Fruit fly (Drosophila melanogaster): ENCODE results near the gene CG31251.

CG31251 gene

dm6 chr3R:17700488-17701130 lies 15.9 kb upstream of the CG31251 start (continued):
- TF ChIP-seq CG17359 (tag; optimal IDR thresholded peaks at IDR 0.05): peak; percentile 99
- TF ChIP-seq CG9932 (GFP tag; IDR thresholded peaks at IDR 0.05): peak; percentile 99
- TF ChIP-seq CG2678 (tag; optimal IDR thresholded peaks at IDR 0.05): peak; percentile 100
- peak; percentile 99 for TF ChIP-seq CG9817 (tag; optimal IDR thresholded peaks at IDR 0.05)
- TF ChIP-seq Dfd (GFP tag; optimal IDR thresholded peaks at IDR 0.05): no peak
- TF ChIP-seq CG7928 (GFP tag; optimal IDR thresholded peaks at IDR 0.05): peak; percentile 75
- peak; percentile 100 for TF ChIP-seq CG8924 (tag; optimal IDR thresholded peaks at IDR 0.05)
- peak; percentile 99 for TF ChIP-seq so (GFP tag; IDR thresholded peaks at IDR 0.05)
- TF ChIP-seq ssp (GFP tag; IDR thresholded peaks at IDR 0.05): peak; percentile 93
- peak; percentile 71; the same call in 1 of the 2 replicates for TF ChIP-seq CG4360 (GFP tag; IDR thresholded peaks at IDR 0.05)
- TF ChIP-seq CG2129 (GFP tag; IDR thresholded peaks at IDR 0.05; ENCODE audit: partially characterized antibody): no peak
- TF ChIP-seq CG1602 (GFP tag; optimal IDR thresholded peaks at IDR 0.05): peak; percentile 96
- peak; percentile 96 for TF ChIP-seq CG11085 (GFP tag; IDR thresholded peaks at IDR 0.05)
- peak; percentile 98 for TF ChIP-seq CG17385 (GFP tag; optimal IDR thresholded peaks at IDR 0.05)
- TF ChIP-seq Abd-B (GFP tag; optimal IDR thresholded peaks at IDR 0.05): peak; percentile 98
- no peak for TF ChIP-seq CG15479 (GFP tag; optimal IDR thresholded peaks at IDR 0.05)
- TF ChIP-seq ci (GFP tag; IDR thresholded peaks at IDR 0.05): peak; percentile 97
- no peak for TF ChIP-seq cg (GFP tag; optimal IDR thresholded peaks at IDR 0.05)
- TF ChIP-seq Hey (tag; optimal IDR thresholded peaks at IDR 0.05): no peak
- peak; percentile 96 for TF ChIP-seq peb (GFP tag; IDR thresholded peaks at IDR 0.05)
- TF ChIP-seq Hmx (GFP tag; optimal IDR thresholded peaks at IDR 0.05): peak; percentile 60
- TF ChIP-seq da (GFP tag; optimal IDR thresholded peaks at IDR 0.05): peak; percentile 25
- peak; percentile 97 for TF ChIP-seq HmgZ (tag; optimal IDR thresholded peaks at IDR 0.05)
- peak; percentile 99 for TF ChIP-seq vvl (GFP tag; IDR thresholded peaks at IDR 0.05)
- TF ChIP-seq CG14014 (GFP tag; IDR thresholded peaks at IDR 0.05): peak; percentile 98
- TF ChIP-seq ara (GFP tag; IDR thresholded peaks at IDR 0.05): peak; percentile 96
- TF ChIP-seq CG1647 (GFP tag; optimal IDR thresholded peaks at IDR 0.05): peak; percentile 62
- TF ChIP-seq CG9876 (GFP tag; optimal IDR thresholded peaks at IDR 0.05): peak; percentile 16
- TF ChIP-seq luna (GFP tag; optimal IDR thresholded peaks at IDR 0.05): peak; percentile 46
- TF ChIP-seq aop (GFP tag; IDR thresholded peaks at IDR 0.05): peak; percentile 63
- TF ChIP-seq tap (tag; optimal IDR thresholded peaks at IDR 0.05): peak; percentile 99
- peak; percentile 97 for TF ChIP-seq Asciz (GFP tag; optimal IDR thresholded peaks at IDR 0.05)
- TF ChIP-seq pfk (GFP tag; optimal IDR thresholded peaks at IDR 0.05): peak; percentile 78
- peak; percentile 94 for TF ChIP-seq CG16815 (GFP tag; optimal IDR thresholded peaks at IDR 0.05)
- no peak for TF ChIP-seq Lhr (GFP tag; optimal IDR thresholded peaks at IDR 0.05)
- TF ChIP-seq usp (GFP tag; optimal IDR thresholded peaks at IDR 0.05): no peak
- TF ChIP-seq pan (optimal IDR thresholded peaks at IDR 0.05): no peak
- peak in 1 of 2 experiments; percentile 99 for TF ChIP-seq pan (GFP tag; optimal IDR thresholded peaks at IDR 0.05 in 1 of 2, IDR thresholded peaks at IDR 0.05 in 1 of 2)
- TF ChIP-seq CG6683 (GFP tag; optimal IDR thresholded peaks at IDR 0.05): peak; percentile 99
- TF ChIP-seq CG5953 (GFP tag; IDR thresholded peaks at IDR 0.05): peak; percentile 95
- TF ChIP-seq chn (GFP tag; optimal IDR thresholded peaks at IDR 0.05): peak; percentile 76
- peak; percentile 96 for TF ChIP-seq ase (GFP tag; IDR thresholded peaks at IDR 0.05)
- TF ChIP-seq Six4 (GFP tag; optimal IDR thresholded peaks at IDR 0.05): peak; percentile 96
- peak; percentile 51 for TF ChIP-seq NK7.1 (GFP tag; optimal IDR thresholded peaks at IDR 0.05)
- peak; percentile 81 for TF ChIP-seq Adf1 (GFP tag; IDR thresholded peaks at IDR 0.05)
- TF ChIP-seq scrt (GFP tag; optimal IDR thresholded peaks at IDR 0.05): peak; percentile 97
- no peak for TF ChIP-seq cad (GFP tag; optimal IDR thresholded peaks at IDR 0.05)
- peak; percentile 97 for TF ChIP-seq phol (tag; optimal IDR thresholded peaks at IDR 0.05)
- TF ChIP-seq Taf1 (GFP tag; IDR thresholded peaks at IDR 0.05): peak; percentile 96
- TF ChIP-seq BtbVII (GFP tag; optimal IDR thresholded peaks at IDR 0.05): peak; percentile 99
- peak; percentile 95 for TF ChIP-seq CG6254 (GFP tag; optimal IDR thresholded peaks at IDR 0.05)
